Fruit fly (Drosophila melanogaster) whole organism, embryonic: ENCODE measurements around the gene CG15435.

Experiments used
- Atf3 ChIP-seq: fragments of 200-800 bp; sonication (Bioruptor generic); optimal IDR thresholded peaks from 3 replicates; lab custom pipeline; 2016; ENCODE audit warnings: missing biosample characterization, missing genetic modification characterization
- Awh ChIP-seq: fragments of 200-800 bp; sonication (Bioruptor generic); IDR thresholded peaks from 2 replicates; pipeline ENCODE4, ENCODE4 v1.3.6; 2022; ENCODE audit warnings: missing biosample characterization, missing genetic modification characterization
- BEAF-32 ChIP-seq: fragments of 200-800 bp; sonication (Bioruptor generic); optimal IDR thresholded peaks from 3 replicates; lab custom pipeline; 2017; ENCODE audit warnings: missing biosample characterization, missing genetic modification characterization, mild to moderate bottlenecking, moderate library complexity, missing genetic modification reagents
- CG11504 ChIP-seq: fragments of 200-800 bp; sonication (Bioruptor generic); optimal IDR thresholded peaks from 3 replicates; lab custom pipeline; 2019; ENCODE audit warnings: missing biosample characterization, mild to moderate bottlenecking, missing genetic modification characterization, moderate library complexity
- CG13624 ChIP-seq: fragments of 200-800 bp; sonication (Bioruptor generic); optimal IDR thresholded peaks from 2 replicates; lab custom pipeline; 2016; ENCODE audit warnings: missing biosample characterization, missing genetic modification characterization
- CG13894 ChIP-seq: fragments of 200-800 bp; sonication (Bioruptor generic); optimal IDR thresholded peaks from 3 replicates; lab custom pipeline; 2018; ENCODE audit warnings: missing biosample characterization, mild to moderate bottlenecking, missing genetic modification characterization, moderate library complexity
- CG16813 ChIP-seq: fragments of 200-800 bp; sonication (Bioruptor generic); IDR thresholded peaks from 3 replicates; pipeline ENCODE4 v1.3.6; 2022; ENCODE audit warnings: missing biosample characterization, missing genetic modification characterization; ENCODE audit not compliant: partially characterized antibody
- CG17912 ChIP-seq: fragments of 200-800 bp; sonication (Bioruptor generic); optimal IDR thresholded peaks from 2 replicates; lab custom pipeline; 2018; ENCODE audit warnings: missing biosample characterization, mild to moderate bottlenecking, missing genetic modification characterization
- CG2116 ChIP-seq: fragments of 200-800 bp; sonication (Bioruptor generic); optimal IDR thresholded peaks from 3 replicates; lab custom pipeline; 2018; ENCODE audit warnings: missing biosample characterization, mild to moderate bottlenecking, missing genetic modification characterization
- CG2120 ChIP-seq: fragments of 200-800 bp; sonication (Bioruptor generic); optimal IDR thresholded peaks from 3 replicates; lab custom pipeline; 2016; ENCODE audit warnings: missing biosample characterization, missing genetic modification characterization
- CG2712 ChIP-seq: fragments of 200-800 bp; optimal IDR thresholded peaks from 3 replicates; lab custom pipeline; 2019; ENCODE audit warnings: missing biosample characterization, mild to moderate bottlenecking, missing genetic modification characterization, moderate library complexity
- CG3847 ChIP-seq: fragments of 200-800 bp; sonication (Bioruptor generic); IDR thresholded peaks from 2 replicates; pipeline ENCODE4 v1.3.6; 2022; ENCODE audit warnings: missing biosample characterization, missing genetic modification characterization
- CG4617 ChIP-seq: fragments of 200-800 bp; sonication (Bioruptor generic); optimal IDR thresholded peaks from 3 replicates; lab custom pipeline; 2016; ENCODE audit warnings: missing biosample characterization, missing genetic modification characterization, borderline replicate concordance
- CG6791 ChIP-seq: fragments of 200-800 bp; sonication (Bioruptor generic); IDR thresholded peaks from 3 replicates; pipeline ENCODE4 v1.3.6; 2022; ENCODE audit warnings: missing biosample characterization, missing genetic modification characterization; ENCODE audit not compliant: partially characterized antibody
- CG8290 ChIP-seq, 3 experiments: fragments of 200-800 bp; sonication (Bioruptor generic); optimal IDR thresholded peaks; 2 replicates each; lab custom pipeline; 2016 to 2019; ENCODE audit warnings: missing biosample characterization in 3 of 3, missing genetic modification characterization in 3 of 3, mild to moderate bottlenecking in 2 of 3, moderate library complexity in 1 of 3
- CoRest ChIP-seq: fragments of 200-800 bp; sonication (Bioruptor generic); optimal IDR thresholded peaks from 3 replicates; lab custom pipeline; 2018; ENCODE audit warnings: missing biosample characterization, mild to moderate bottlenecking, missing genetic modification characterization, moderate library complexity
- D19A ChIP-seq: fragments of 200-800 bp; optimal IDR thresholded peaks from 3 replicates; lab custom pipeline; 2019; ENCODE audit warnings: missing biosample characterization, mild to moderate bottlenecking, missing genetic modification characterization, moderate library complexity
- Dad ChIP-seq: fragments of 200-800 bp; sonication (Bioruptor generic); optimal IDR thresholded peaks from 3 replicates; lab custom pipeline; 2016; ENCODE audit warnings: missing biosample characterization, missing genetic modification characterization
- Dek ChIP-seq: fragments of 200-800 bp; sonication (Bioruptor generic); optimal IDR thresholded peaks from 3 replicates; lab custom pipeline; 2019; ENCODE audit warnings: missing biosample characterization, mild to moderate bottlenecking, missing genetic modification characterization, moderate library complexity
- Dll ChIP-seq: fragments of 200-800 bp; sonication (Bioruptor generic); IDR thresholded peaks from 4 replicates; pipeline ENCODE4 v1.3.6; 2022; ENCODE audit warnings: missing biosample characterization, missing genetic modification characterization; ENCODE audit not compliant: partially characterized antibody
- E2f2 ChIP-seq: fragments of 200-800 bp; sonication (Bioruptor generic); IDR thresholded peaks from 2 replicates; pipeline ENCODE4 v1.3.6; 2022; ENCODE audit warnings: missing biosample characterization, missing genetic modification characterization
- Ets65A ChIP-seq: fragments of 200-800 bp; sonication (Bioruptor generic); peaks from one replicate; lab custom pipeline; 2016; ENCODE audit warnings: missing biosample characterization, missing genetic modification characterization
- Hand ChIP-seq: fragments of 200-800 bp; sonication (Bioruptor generic); optimal IDR thresholded peaks from 2 replicates; lab custom pipeline; 2017; ENCODE audit warnings: mild to moderate bottlenecking, missing biosample characterization, missing genetic modification reagents, missing genetic modification characterization
- HmgZ ChIP-seq: fragments of 200-800 bp; sonication (Bioruptor generic); optimal IDR thresholded peaks from 2 replicates; lab custom pipeline; 2018; ENCODE audit warnings: missing biosample characterization, mild to moderate bottlenecking, missing genetic modification characterization
- Lhr ChIP-seq: fragments of 200-800 bp; sonication (Bioruptor generic); optimal IDR thresholded peaks from 3 replicates; lab custom pipeline; 2017; ENCODE audit warnings: mild to moderate bottlenecking, missing biosample characterization, missing genetic modification reagents, missing genetic modification characterization
- Opbp ChIP-seq: fragments of 200-800 bp; sonication (Bioruptor generic); IDR thresholded peaks from 3 replicates; pipeline ENCODE4 v1.3.6; 2022; ENCODE audit warnings: missing biosample characterization, missing genetic modification characterization; ENCODE audit not compliant: partially characterized antibody
- Rfx ChIP-seq: fragments of 200-800 bp; sonication (Bioruptor generic); IDR thresholded peaks from 2 replicates; pipeline ENCODE4 v1.3.6; 2022; ENCODE audit warnings: missing biosample characterization, missing genetic modification characterization
- Vsx1 ChIP-seq: fragments of 200-800 bp; sonication (Bioruptor generic); optimal IDR thresholded peaks from 2 replicates; lab custom pipeline; 2017; ENCODE audit warnings: missing biosample characterization, mild to moderate bottlenecking, missing genetic modification characterization, missing genetic modification reagents
- Xbp1 ChIP-seq: fragments of 200-800 bp; sonication (Bioruptor generic); optimal IDR thresholded peaks from 3 replicates; lab custom pipeline; 2016; ENCODE audit warnings: missing biosample characterization, mild to moderate bottlenecking, missing genetic modification characterization
- amos ChIP-seq: fragments of 200-800 bp; sonication (Bioruptor generic); IDR thresholded peaks from 2 replicates; pipeline ENCODE4 v1.3.6; 2022; ENCODE audit warnings: missing biosample characterization, missing genetic modification characterization; ENCODE audit not compliant: partially characterized antibody
- ato ChIP-seq: fragments of 200-800 bp; sonication (Bioruptor generic); IDR thresholded peaks from 2 replicates; pipeline ENCODE4 v1.3.6; 2022; ENCODE audit warnings: missing biosample characterization, missing genetic modification characterization; ENCODE audit not compliant: partially characterized antibody
- bcd ChIP-seq: fragments of 200-800 bp; sonication (Bioruptor generic); optimal IDR thresholded peaks from 2 replicates; lab custom pipeline; 2017; ENCODE audit warnings: missing biosample characterization, mild to moderate bottlenecking, missing genetic modification characterization
- btn ChIP-seq: fragments of 200-800 bp; sonication (Bioruptor generic); optimal IDR thresholded peaks from 2 replicates; lab custom pipeline; 2016; ENCODE audit warnings: missing biosample characterization, missing genetic modification characterization
- ewg ChIP-seq: fragments of 200-800 bp; sonication (Bioruptor generic); optimal IDR thresholded peaks from 3 replicates; lab custom pipeline; 2017; ENCODE audit warnings: mild to moderate bottlenecking, missing biosample characterization, missing genetic modification reagents, missing genetic modification characterization
- gro ChIP-seq: fragments of 200-800 bp; sonication (Bioruptor generic); optimal IDR thresholded peaks from 2 replicates; lab custom pipeline; 2016; ENCODE audit warnings: missing biosample characterization, missing genetic modification characterization
- hbn ChIP-seq: fragments of 200-800 bp; sonication (Bioruptor generic); IDR thresholded peaks from 2 replicates; pipeline ENCODE4 v1.3.6; 2022; ENCODE audit warnings: missing biosample characterization, missing genetic modification characterization; ENCODE audit not compliant: partially characterized antibody
- kah ChIP-seq: fragments of 200-800 bp; sonication (Bioruptor generic); optimal IDR thresholded peaks from 2 replicates; lab custom pipeline; 2018; ENCODE audit warnings: missing biosample characterization, mild to moderate bottlenecking, missing genetic modification characterization
- knrl ChIP-seq: fragments of 200-800 bp; sonication (Bioruptor generic); IDR thresholded peaks from 3 replicates; pipeline ENCODE4 v1.3.6; 2022; ENCODE audit warnings: missing biosample characterization, missing genetic modification characterization; ENCODE audit not compliant: partially characterized antibody
- mirr ChIP-seq: fragments of 200-800 bp; sonication (Bioruptor generic); optimal IDR thresholded peaks from 3 replicates; lab custom pipeline; 2018; ENCODE audit warnings: missing biosample characterization, mild to moderate bottlenecking, missing genetic modification characterization
- phol ChIP-seq: fragments of 200-800 bp; sonication (Bioruptor generic); optimal IDR thresholded peaks from 3 replicates; lab custom pipeline; 2018; ENCODE audit warnings: missing biosample characterization, mild to moderate bottlenecking, missing genetic modification characterization, moderate library complexity
- stwl ChIP-seq: fragments of 200-800 bp; sonication (Bioruptor generic); optimal IDR thresholded peaks from 3 replicates; lab custom pipeline; 2018; ENCODE audit warnings: missing biosample characterization, mild to moderate bottlenecking, missing genetic modification characterization, moderate library complexity
- tio ChIP-seq: fragments of 200-800 bp; sonication (Bioruptor generic); optimal IDR thresholded peaks from 2 replicates; lab custom pipeline; 2017; ENCODE audit warnings: missing biosample characterization, missing genetic modification characterization, inconsistent platforms
- toy ChIP-seq: fragments of 200-800 bp; sonication (Bioruptor generic); IDR thresholded peaks from 2 replicates; pipeline ENCODE4 v1.3.6; 2022; ENCODE audit warnings: missing biosample characterization, missing genetic modification characterization
- unc-4 ChIP-seq: fragments of 200-800 bp; sonication (Bioruptor generic); IDR thresholded peaks from 2 replicates; pipeline ENCODE4 v1.3.6; 2022; ENCODE audit warnings: missing biosample characterization, missing genetic modification characterization; ENCODE audit not compliant: partially characterized antibody
- vnd ChIP-seq: fragments of 200-800 bp; sonication (Bioruptor generic); IDR thresholded peaks from 3 replicates; pipeline ENCODE4 v1.3.6; 2022; ENCODE audit warnings: missing biosample characterization, missing genetic modification characterization; ENCODE audit not compliant: partially characterized antibody
- vvl ChIP-seq: fragments of 200-800 bp; sonication (Bioruptor generic); IDR thresholded peaks from 2 replicates; pipeline ENCODE4 v1.3.6; 2022; ENCODE audit warnings: missing biosample characterization, missing genetic modification characterization
- zen ChIP-seq: fragments of 200-800 bp; sonication (Bioruptor generic); optimal IDR thresholded peaks from 3 replicates; lab custom pipeline; 2018; ENCODE audit warnings: missing biosample characterization, mild to moderate bottlenecking, missing genetic modification characterization, moderate library complexity

The CG15435 gene

dm6 chr2L:4454009-4454689 is 5.4 kb upstream of the CG15435 start, which contains the start of the genes Secp43 and ND-B8 (continued):
- TF ChIP-seq knrl (GFP tag; lab: Robert Waterston, UW) (peak; percentile 74), bcd (GFP tag; lab: Kevin White, UChicago) (peak; percentile 21), phol (tag; lab: Kevin White, UChicago) (peak; percentile 64), CG2712 (tag; lab: Kevin White, UChicago) (peak; percentile 41), gro (peak; percentile 45), ato (GFP tag; lab: Robert Waterston, UW) (peak; percentile 77), CG6791 (GFP tag; lab: Robert Waterston, UW) (peak; percentile 86), Dek (tag; lab: Kevin White, UChicago) (peak; percentile 27), Dad (no peak), Vsx1 (GFP tag; lab: Kevin White, UChicago) (peak; percentile 11), CG17912 (GFP tag; lab: Kevin White, UChicago) (peak; percentile 11), Lhr (GFP tag; lab: Kevin White, UChicago) (peak; percentile 70), kah (no peak), CG13894 (peak; percentile 65), Dll (peak; percentile 77), Atf3 (no peak), Awh (GFP tag; lab: Robert Waterston, UW) (no peak), ewg (GFP tag; lab: Kevin White, UChicago) (peak; percentile 4), CG11504 (tag; lab: Kevin White, UChicago) (peak; percentile 4), unc-4 (GFP tag; lab: Robert Waterston, UW) (peak; percentile 78), mirr (GFP tag; lab: Kevin White, UChicago) (peak; percentile 17), btn (GFP tag; lab: Kevin White, UChicago) (no peak), BEAF-32 (peak; percentile 83), hbn (peak; percentile 57), vnd (GFP tag; lab: Robert Waterston, UW) (peak; percentile 59), zen (tag; lab: Kevin White, UChicago) (peak; percentile 59), CG16813 (GFP tag; lab: Robert Waterston, UW) (peak; percentile 80), Hand (GFP tag; lab: Kevin White, UChicago) (no peak), HmgZ (tag; lab: Kevin White, UChicago) (peak; percentile 73), E2f2 (GFP tag; lab: Robert Waterston, UW) (peak; percentile 68), tio (no peak), Rfx (peak; percentile 42; the same call in 1 of the 2 replicates), Xbp1 (GFP tag; lab: Kevin White, UChicago) (peak; percentile 0), CG4617 (GFP tag; lab: Kevin White, UChicago) (peak; percentile 64), CG2116 (peak; percentile 98), D19A (peak; percentile 18), Opbp (GFP tag; lab: Robert Waterston, UW) (peak; percentile 77; the same call in 2 of the 3 replicates), CG13624 (peak; percentile 29), toy (no peak), CG3847 (GFP tag; lab: Robert Waterston, UW) (peak; percentile 33; the same call in 1 of the 2 replicates), stwl (tag; lab: Kevin White, UChicago) (peak; percentile 62), vvl (peak; percentile 57; the same call in 1 of the 2 replicates), amos (GFP tag; lab: Robert Waterston, UW) (peak; percentile 80), CoRest (tag; lab: Kevin White, UChicago) (peak; percentile 36), CG8290 (GFP tag; optimal IDR thresholded peaks at IDR 0.05; lab: Kevin White, UChicago) (peak; percentile 56), CG8290 (tag; optimal IDR thresholded peaks at IDR 0.05; lab: Kevin White, UChicago) (peak in 1 of 2 experiments; percentile 71), CG2120 (GFP tag; lab: Kevin White, UChicago) (peak; percentile 12), Ets65A (GFP tag; lab: Kevin White, UChicago) (peak; percentile 31)
